Worm (Caenorhabditis elegans) whole organism, mixed stage, embryonic: ENCODE measurements around the gene C16D9.8.

Source experiments
- blmp-1 ChIP-seq: fragments of 150-350 bp; optimal IDR thresholded peaks from 2 replicates; lab custom pipeline; 2014; ENCODE audit warnings: missing biosample characterization, missing genetic modification characterization
- elt-3 ChIP-seq: fragments of 150-350 bp; optimal IDR thresholded peaks from 2 replicates; lab custom pipeline; 2014; ENCODE audit warnings: missing biosample characterization, missing genetic modification characterization
- nhr-2 ChIP-seq: fragments of 150-350 bp; optimal IDR thresholded peaks from 2 replicates; lab custom pipeline; 2014; ENCODE audit warnings: missing biosample characterization, missing genetic modification characterization
- sem-2 ChIP-seq: fragments of 200-800 bp; sonication (Bioruptor generic); optimal IDR thresholded peaks from 2 replicates; lab custom pipeline; 2018; ENCODE audit warnings: mild to moderate bottlenecking, missing genetic modification characterization, missing compliant biosample characterization
- unc-120 ChIP-seq: sonication (generic microtip); optimal IDR thresholded peaks from 2 replicates; lab custom pipeline; 2017; ENCODE audit warnings: missing genetic modification characterization, missing compliant biosample characterization; ENCODE audit not compliant: poor library complexity, severe bottlenecking
- unc-39 ChIP-seq: fragments of 150-350 bp; optimal IDR thresholded peaks from 2 replicates; lab custom pipeline; 2014; ENCODE audit warnings: missing biosample characterization, missing genetic modification characterization
- ztf-11 ChIP-seq: fragments of 150-350 bp; optimal IDR thresholded peaks from 2 replicates; lab custom pipeline; 2014; ENCODE audit warnings: missing biosample characterization, missing genetic modification characterization

DNA sequence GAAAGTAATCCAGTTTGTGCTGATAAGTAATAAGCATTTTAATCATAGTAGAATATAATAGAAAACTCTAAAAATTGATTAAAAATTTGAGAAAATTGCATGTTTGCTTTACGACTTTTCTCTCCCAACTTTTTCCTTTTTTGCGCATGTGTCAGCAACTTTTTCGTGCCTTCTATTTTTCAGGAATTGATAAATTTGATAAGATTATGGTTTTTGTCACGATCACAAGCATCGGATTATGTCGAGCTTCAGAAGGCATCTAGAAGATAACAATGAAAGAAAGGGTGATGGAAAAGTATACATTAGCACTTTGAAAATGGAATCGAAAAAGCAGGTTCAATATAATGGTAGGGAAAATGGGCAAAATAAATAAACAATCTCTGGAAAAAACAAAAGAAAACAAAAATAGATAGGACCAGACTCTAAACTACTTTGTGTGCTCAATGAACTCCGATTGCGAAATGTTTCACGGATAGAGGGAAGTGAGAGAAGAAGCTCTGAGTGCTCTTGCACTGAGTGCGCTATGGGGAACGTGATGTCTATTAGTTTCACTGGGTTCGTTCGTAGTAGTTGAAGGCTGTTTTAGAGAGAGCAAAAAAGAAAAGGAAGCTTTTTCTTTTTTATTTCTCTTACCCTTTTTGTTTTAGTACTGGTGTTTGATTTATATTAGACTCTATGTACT, 24.9 kb upstream of the C16D9.8 start:
- TF ChIP-seq blmp-1 (tag; lab: Kevin White, UChicago) (no peak), nhr-2 (tag; lab: Kevin White, UChicago) (no peak), ztf-11 (tag; lab: Kevin White, UChicago) (no peak), sem-2 (GFP tag; lab: Kevin White, UChicago) (no peak), unc-39 (tag; lab: Kevin White, UChicago) (no peak), elt-3 (tag; lab: Kevin White, UChicago) (no peak), unc-120 (no peak)
